Worm (Caenorhabditis elegans) whole organism, young adult: Measurements from ENCODE around the gene grl-31.

ENCODE experiments used
- F49E8.2 ChIP-seq: sonication (generic microtip); optimal IDR thresholded peaks from 3 replicates; lab custom pipeline; 2017; ENCODE audit warnings: missing genetic modification characterization, mild to moderate bottlenecking, missing compliant biosample characterization, antibody characterized with exemption, moderate library complexity; ENCODE audit not compliant: insufficient read depth
- Y56A3A.18 ChIP-seq: fragments of 200-800 bp; sonication (Bioruptor generic); IDR thresholded peaks from 2 replicates; pipeline ENCODE4 v1.3.6; 2022; ENCODE audit warnings: missing genetic modification reagents, missing genetic modification characterization, missing compliant biosample characterization
- athp-1 ChIP-seq: sonication (generic microtip); optimal IDR thresholded peaks from 2 replicates; lab custom pipeline; 2017; ENCODE audit warnings: mild to moderate bottlenecking, missing genetic modification characterization, missing compliant biosample characterization
- die-1 ChIP-seq: sonication (generic microtip); optimal IDR thresholded peaks from 2 replicates; lab custom pipeline; 2016; ENCODE audit warnings: missing genotype, mild to moderate bottlenecking, missing genetic modification characterization, missing compliant biosample characterization
- egl-18 ChIP-seq: fragments of 200-800 bp; sonication (Bioruptor generic); IDR thresholded peaks from 2 replicates; pipeline ENCODE4 v1.3.6; 2022; ENCODE audit warnings: missing genetic modification reagents, missing genetic modification characterization, missing compliant biosample characterization
- madf-3 ChIP-seq: fragments of 200-800 bp; sonication (Bioruptor generic); IDR thresholded peaks from 2 replicates; pipeline ENCODE4 v1.3.6; 2022; ENCODE audit warnings: missing genetic modification reagents, missing genetic modification characterization, missing compliant biosample characterization
- mes-4 ChIP-seq: sonication (generic microtip); optimal IDR thresholded peaks from 2 replicates; lab custom pipeline; 2016; ENCODE audit warnings: missing genotype, missing genetic modification characterization, missing compliant biosample characterization
- nhr-179 ChIP-seq: sonication (generic microtip); optimal IDR thresholded peaks from 2 replicates; lab custom pipeline; 2016; ENCODE audit warnings: mild to moderate bottlenecking, missing genetic modification characterization, missing compliant biosample characterization
- pbrm-1 ChIP-seq: fragments of 200-800 bp; sonication (Bioruptor generic); IDR thresholded peaks from 2 replicates; pipeline ENCODE4 v1.3.6; 2022; ENCODE audit warnings: missing genetic modification reagents, missing genetic modification characterization, missing compliant biosample characterization
- snpc-4 ChIP-seq, 5 experiments: fragments of 150-350 bp in 1 of 5; sonication (generic microtip) in 4 of 5; optimal IDR thresholded peaks; 2 replicates each; lab custom pipeline; 2014 to 2018; ENCODE audit warnings: missing genetic modification characterization in 5 of 5, missing biosample characterization in 3 of 5, antibody characterized with exemption in 2 of 5, mild to moderate bottlenecking in 2 of 5, missing compliant biosample characterization in 2 of 5, missing genotype in 2 of 5, moderate library complexity in 2 of 5, missing genetic modification reagents in 1 of 5
- unc-62 ChIP-seq: fragments of 150-350 bp; optimal IDR thresholded peaks from 2 replicates; lab custom pipeline; 2014; ENCODE audit warnings: missing biosample characterization, missing genetic modification reagents, missing genetic modification characterization

DNA sequence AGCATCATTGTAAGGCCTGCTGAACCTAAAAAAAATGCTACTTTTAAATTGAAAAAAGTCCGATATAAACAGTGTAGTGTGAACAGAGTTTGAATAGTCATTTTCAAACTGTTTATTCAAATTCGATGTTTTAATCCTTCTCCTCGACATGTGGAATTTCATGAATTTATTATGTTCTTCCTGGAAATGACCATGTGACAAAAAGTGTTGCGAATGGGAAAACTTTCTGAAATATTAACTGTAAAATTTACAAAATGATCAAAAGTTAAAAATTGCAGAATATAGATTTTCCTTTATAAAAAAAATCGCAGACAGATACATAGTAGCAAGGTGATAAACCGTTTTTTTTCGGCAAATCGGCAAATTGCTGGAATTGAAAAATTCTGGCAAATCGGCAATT is 47.7 kb upstream of the grl-31 start, which contains the start of gene T22F3.8:
- TF ChIP-seq snpc-4 (GFP tag; optimal IDR thresholded peaks at IDR 0.05; lab: Kevin White, UChicago) (no peak), snpc-4 (tag; optimal IDR thresholded peaks at IDR 0.05; lab: Kevin White, UChicago) (no peak), F49E8.2 (tag; lab: Kevin White, UChicago) (no peak), nhr-179 (tag; lab: Kevin White, UChicago) (no peak), athp-1 (tag; lab: Kevin White, UChicago) (no peak), pbrm-1 (GFP tag; lab: Robert Waterston, UW) (no peak), Y56A3A.18 (GFP tag; lab: Robert Waterston, UW) (no peak), die-1 (no peak), madf-3 (GFP tag; lab: Robert Waterston, UW) (no peak), egl-18 (GFP tag; lab: Robert Waterston, UW) (no peak), unc-62 (no peak), mes-4 (tag; lab: Kevin White, UChicago) (no peak)
